Fruit fly (Drosophila melanogaster): Measurements from ENCODE around the gene CG11857.

DNA sequence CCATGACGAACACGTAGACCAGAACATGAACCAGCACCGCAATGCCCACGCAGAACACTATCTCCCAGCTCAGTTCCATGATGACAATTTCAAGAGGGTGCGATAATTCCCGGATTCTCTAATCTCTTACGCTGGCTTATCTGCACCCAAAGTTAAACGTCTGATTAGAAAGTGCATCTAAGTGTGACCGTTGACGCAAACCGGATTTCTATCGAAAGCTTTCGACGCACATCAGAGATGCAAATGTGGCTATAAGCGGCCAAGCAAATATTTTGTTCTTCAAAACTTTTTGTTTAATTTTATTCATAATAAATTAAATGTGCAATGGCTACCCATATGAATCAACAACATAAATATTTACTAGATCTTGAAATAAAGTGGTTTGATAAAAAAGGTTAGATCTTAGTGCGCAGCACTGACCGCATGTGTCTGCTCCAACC, 3.6 kb downstream of the CG11857 start, which contains the start of the genes Kdsr and CG11858:
- TF ChIP-seq sv (GFP tag; optimal IDR thresholded peaks at IDR 0.05) (peak; percentile 67), dsf (GFP tag; optimal IDR thresholded peaks at IDR 0.05; ENCODE audit: borderline replicate concordance) (no peak), pan (optimal IDR thresholded peaks at IDR 0.05) (no peak), foxo (GFP tag; optimal IDR thresholded peaks at IDR 0.05) (peak; percentile 25 to 79), lola (GFP tag; optimal IDR thresholded peaks at IDR 0.05) (no peak), Hr83 (GFP tag; optimal IDR thresholded peaks at IDR 0.05; ENCODE audit: poor library complexity, severe bottlenecking) (no peak), Mio (GFP tag; optimal IDR thresholded peaks at IDR 0.05) (no peak), Dif (GFP tag; optimal IDR thresholded peaks at IDR 0.05; ENCODE audit: partially characterized antibody) (no peak), Hr78 (GFP tag; optimal IDR thresholded peaks at IDR 0.05) (no peak), dmrt93B (GFP tag; optimal IDR thresholded peaks at IDR 0.05) (no peak), Sp1 (GFP tag; optimal IDR thresholded peaks at IDR 0.05) (peak; percentile 74)

All from whole organism, wandering third instar larva.